ENCODE assay signal across 6 fruit fly cellular contexts in genomic region chr2L:9887856-9888269, dm6.
A peak's percentile ranks its signal among the peaks of the same experiment; 100 is the strongest.
TF ChIP-seq lines count a peak whose summit lies in the region.

Gene Fkbp59 (plus strand): TSS chr2L:9888005.

- TF ChIP-seq CTCF in S2 (optimal IDR thresholded peaks at IDR 0.05; lab: Kevin White, UChicago) = peak; percentile 95 to 96
- TF ChIP-seq CTCF in whole organism, embryonic (GFP tag; optimal IDR thresholded peaks at IDR 0.05; lab: Kevin White, UChicago) = peak; percentile 95

TF ChIP-seq in whole organism, adult, 20 proteins besides CTCF, POLR2A, EP300 and RAD21 (continues in another document):
- TF ChIP-seq bab1 (GFP tag; optimal IDR thresholded peaks at IDR 0.05; lab: Kevin White, UChicago) (peak; percentile 23), toe (GFP tag; optimal IDR thresholded peaks at IDR 0.05; lab: Kevin White, UChicago) (no peak), CG7045 (GFP tag; optimal IDR thresholded peaks at IDR 0.05; lab: Kevin White, UChicago) (no peak), tj (GFP tag; optimal IDR thresholded peaks at IDR 0.05; lab: Kevin White, UChicago) (no peak), Clk (GFP tag; optimal IDR thresholded peaks at IDR 0.05; lab: Kevin White, UChicago) (no peak), CG14711 (tag; optimal IDR thresholded peaks at IDR 0.05; lab: Kevin White, UChicago) (no peak), Mnt (GFP tag; optimal IDR thresholded peaks at IDR 0.05; lab: Kevin White, UChicago) (peak; percentile 80), CG12768 (GFP tag; optimal IDR thresholded peaks at IDR 0.05; lab: Kevin White, UChicago) (no peak), CG1620 (GFP tag; optimal IDR thresholded peaks at IDR 0.05; lab: Kevin White, UChicago) (peak; percentile 8), CG7101 (tag; optimal IDR thresholded peaks at IDR 0.05; lab: Kevin White, UChicago) (peak; percentile 10), Crg-1 (GFP tag; optimal IDR thresholded peaks at IDR 0.05; lab: Kevin White, UChicago) (no peak), cic (GFP tag; optimal IDR thresholded peaks at IDR 0.05; lab: Kevin White, UChicago) (no peak), cnc (optimal IDR thresholded peaks at IDR 0.05; lab: Kevin White, UChicago) (no peak), CG5204 (GFP tag; optimal IDR thresholded peaks at IDR 0.05; lab: Kevin White, UChicago) (no peak), kay (GFP tag; lab: Kevin White, UChicago; ENCODE audit: borderline replicate concordance) (no peak), Hr96 (GFP tag; optimal IDR thresholded peaks at IDR 0.05; lab: Kevin White, UChicago) (no peak), CG11617 (GFP tag; optimal IDR thresholded peaks at IDR 0.05; lab: Kevin White, UChicago) (no peak), CG33017 (tag; optimal IDR thresholded peaks at IDR 0.05; lab: Kevin White, UChicago) (peak; percentile 25), pad (GFP tag; optimal IDR thresholded peaks at IDR 0.05; lab: Kevin White, UChicago) (no peak)

TF ChIP-seq in whole organism, embryonic, 481 proteins besides CTCF, POLR2A, EP300 and RAD21 (continues in another document):
- TF ChIP-seq sqz (GFP tag; optimal IDR thresholded peaks at IDR 0.05; lab: Kevin White, UChicago) (no peak), CG11247 (GFP tag; IDR thresholded peaks at IDR 0.05; lab: Robert Waterston, UW) (no peak), CG7839 (tag; optimal IDR thresholded peaks at IDR 0.05; lab: Kevin White, UChicago) (peak; percentile 15), chinmo (GFP tag; IDR thresholded peaks at IDR 0.05; lab: Robert Waterston, UW; ENCODE audit: partially characterized antibody) (0 out of 4 replicates have a peak, but pooled peaks have one; percentile 46), CG1529 (GFP tag; optimal IDR thresholded peaks at IDR 0.05; lab: Kevin White, UChicago) (no peak), pros (GFP tag; optimal IDR thresholded peaks at IDR 0.05; lab: Kevin White, UChicago) (no peak), lbe (GFP tag; optimal IDR thresholded peaks at IDR 0.05; lab: Kevin White, UChicago) (no peak), Vsx1 (GFP tag; optimal IDR thresholded peaks at IDR 0.05; lab: Kevin White, UChicago) (peak; percentile 99), kah (GFP tag; optimal IDR thresholded peaks at IDR 0.05; lab: Kevin White, UChicago) (no peak), CG16813 (GFP tag; IDR thresholded peaks at IDR 0.05; lab: Robert Waterston, UW; ENCODE audit: partially characterized antibody) (peak; percentile 55), Dll (GFP tag; IDR thresholded peaks at IDR 0.05; lab: Robert Waterston, UW; ENCODE audit: partially characterized antibody) (peak; percentile 62; the same call in 3 of the 4 replicates), repo (GFP tag; optimal IDR thresholded peaks at IDR 0.05; lab: Kevin White, UChicago) (no peak), hb (GFP tag; IDR thresholded peaks at IDR 0.05; lab: Robert Waterston, UW; ENCODE audit: partially characterized antibody) (peak; percentile 94), Scr (GFP tag; IDR thresholded peaks at IDR 0.05; lab: Robert Waterston, UW; ENCODE audit: partially characterized antibody) (peak; percentile 76), zen2 (GFP tag; IDR thresholded peaks at IDR 0.05; lab: Robert Waterston, UW; ENCODE audit: partially characterized antibody) (peak; percentile 29; the same call in 1 of the 3 replicates), stwl (tag; optimal IDR thresholded peaks at IDR 0.05; lab: Kevin White, UChicago) (peak; percentile 73)

TF ChIP-seq in whole organism, prepupa, 60 proteins besides CTCF, POLR2A, EP300 and RAD21:
- peak; percentile 13 for TF ChIP-seq CG6854 (GFP tag; optimal IDR thresholded peaks at IDR 0.05; lab: Kevin White, UChicago)
- TF ChIP-seq CG6163 (GFP tag; IDR thresholded peaks at IDR 0.05; lab: Robert Waterston, UW) = no peak
- TF ChIP-seq fkh (GFP tag; optimal IDR thresholded peaks at IDR 0.05; lab: Kevin White, UChicago) = peak; percentile 34
- TF ChIP-seq CG3032 (tag; optimal IDR thresholded peaks at IDR 0.05; lab: Kevin White, UChicago) = no peak
- no peak for TF ChIP-seq ss (GFP tag; optimal IDR thresholded peaks at IDR 0.05; lab: Kevin White, UChicago)
- no peak for TF ChIP-seq CG15336 (GFP tag; IDR thresholded peaks at IDR 0.05; lab: Robert Waterston, UW)
- peak; percentile 68 for TF ChIP-seq CG1621 (tag; optimal IDR thresholded peaks at IDR 0.05; lab: Kevin White, UChicago)

TF ChIP-seq in whole organism, pupa, 21 proteins besides CTCF, POLR2A, EP300 and RAD21:
- TF ChIP-seq CG15710 (tag; optimal IDR thresholded peaks at IDR 0.05; lab: Kevin White, UChicago) (no peak), CG4496 (GFP tag; IDR thresholded peaks at IDR 0.05; lab: Robert Waterston, UW) (peak; percentile 41; the same call in 1 of the 3 replicates), Pif1A (GFP tag; optimal IDR thresholded peaks at IDR 0.05; lab: Kevin White, UChicago) (no peak)

TF ChIP-seq in whole organism, wandering third instar larva, 38 proteins besides CTCF, POLR2A, EP300 and RAD21:
- TF ChIP-seq Myc (optimal IDR thresholded peaks at IDR 0.05; lab: Kevin White, UChicago) = peak; percentile 83
- peak; percentile 99 for TF ChIP-seq Vsx2 (GFP tag; optimal IDR thresholded peaks at IDR 0.05; lab: Kevin White, UChicago; ENCODE audit: partially characterized antibody)
- no peak for TF ChIP-seq CG32264 (GFP tag; optimal IDR thresholded peaks at IDR 0.05; lab: Kevin White, UChicago)
